Worm (Caenorhabditis elegans): Measurements from ENCODE around the gene tatn-1.
A peak's percentile ranks its signal among the peaks of the same experiment; 100 is the strongest.

- TF ChIP-seq ama-1 (optimal IDR thresholded peaks at IDR 0.05) (no peak), sea-1 (GFP tag; conservative IDR thresholded peaks at IDR 0.05) (0 out of 2 replicates have a peak, but pooled peaks have one; percentile 10), hnd-1 (tag; optimal IDR thresholded peaks at IDR 0.05) (no peak), F13C5.2 (tag; optimal IDR thresholded peaks at IDR 0.05) (no peak), tbx-37 (GFP tag; conservative IDR thresholded peaks at IDR 0.05) (no peak), B0310.2 (tag; optimal IDR thresholded peaks at IDR 0.05) (no peak), tbx-11 (GFP tag; IDR thresholded peaks at IDR 0.05) (no peak), ets-7 (tag; optimal IDR thresholded peaks at IDR 0.05) (no peak)
Observed at ce11 chrX:14767813-14768212, 23.0 kb upstream of the tatn-1 start.
